Fruit fly (Drosophila melanogaster) S2 (cell line): Measurements from ENCODE around the gene Nup205.

Experiments used
- CG8478 ChIP-seq: fragments of >200 bp; optimal IDR thresholded peaks from 2 replicates; lab custom pipeline; 2018
- CTCF ChIP-seq, 2 experiments: fragments of >200 bp; optimal IDR thresholded peaks; 2 replicates each; lab custom pipeline; 2018

DNA sequence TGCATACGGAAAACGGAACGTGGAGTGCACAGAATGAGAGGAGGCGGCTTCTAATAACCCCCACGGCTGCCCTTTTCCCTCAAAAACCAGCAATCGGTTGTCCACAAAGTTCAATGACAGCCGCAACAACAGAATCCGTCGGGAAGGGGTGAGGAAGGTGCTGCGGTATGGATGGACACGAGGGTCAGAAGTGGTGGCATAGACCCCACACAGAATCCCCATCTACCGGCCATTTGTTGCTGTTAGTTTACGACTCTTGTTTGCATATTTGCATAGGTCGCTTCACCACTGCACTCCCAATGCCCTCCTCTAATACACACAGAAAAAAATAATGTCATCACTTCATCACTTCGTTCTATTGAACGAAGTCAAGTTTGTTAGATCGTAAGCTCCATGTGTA is 12.9 kb upstream of the Nup205 start:
- no peak for TF ChIP-seq CTCF (optimal IDR thresholded peaks at IDR 0.05; lab: Kevin White, UChicago)
- TF ChIP-seq CG8478 = no peak
